Fruit fly (Drosophila melanogaster): ENCODE data around the gene w.

- TF ChIP-seq CG8478 (optimal IDR thresholded peaks at IDR 0.05) (no peak), CTCF (optimal IDR thresholded peaks at IDR 0.05) (no peak)
Observed at dm6 chrX:2787267-2787666, 9.0 kb downstream of the w start.
